Worm (Caenorhabditis elegans) whole organism, L3 larva: ENCODE measurements around the gene srx-122.

Experiments used
- R02D3.7 ChIP-seq: fragments of 150-350 bp; optimal IDR thresholded peaks from 2 replicates; lab custom pipeline; 2014; ENCODE audit warnings: missing biosample characterization, missing genetic modification characterization
- elt-2 ChIP-seq: sonication (generic microtip); optimal IDR thresholded peaks from 2 replicates; lab custom pipeline; 2016; ENCODE audit warnings: missing genetic modification reagents, mild to moderate bottlenecking, missing genetic modification characterization, missing compliant biosample characterization
- jun-1 ChIP-seq: fragments of 150-350 bp; optimal IDR thresholded peaks from 2 replicates; lab custom pipeline; 2014; ENCODE audit warnings: missing biosample characterization, missing genetic modification reagents, missing genetic modification characterization
- skn-1 ChIP-seq: fragments of 150-350 bp; optimal IDR thresholded peaks from 2 replicates; lab custom pipeline; 2014; ENCODE audit warnings: missing biosample characterization, missing genetic modification characterization

- TF ChIP-seq skn-1 (tag; lab: Kevin White, UChicago) (no peak), elt-2 (tag; lab: Kevin White, UChicago) (no peak), jun-1 (tag; lab: Kevin White, UChicago) (no peak), R02D3.7 (tag; lab: Kevin White, UChicago) (no peak)
Measured at ce11 chrV:3280009-3280408, 17.7 kb downstream of the srx-122 start, which contains the start of gene T28A11.2.
